Worm (Caenorhabditis elegans) whole organism, young adult: Measurements from ENCODE around the gene obr-1.
A peak's percentile ranks its signal among the peaks of the same experiment; 100 is the strongest.

Source experiments
- madf-8 ChIP-seq: fragments of 200-800 bp; sonication (Bioruptor generic); conservative IDR thresholded peaks from 2 replicates; pipeline ENCODE4 v1.3.6; 2022; ENCODE audit warnings: missing genetic modification reagents, missing genetic modification characterization, missing compliant biosample characterization
- pbrm-1 ChIP-seq: fragments of 200-800 bp; sonication (Bioruptor generic); IDR thresholded peaks from 2 replicates; pipeline ENCODE4 v1.3.6; 2022; ENCODE audit warnings: missing genetic modification reagents, missing genetic modification characterization, missing compliant biosample characterization
- snpc-4 ChIP-seq, 5 experiments: fragments of 150-350 bp in 1 of 5; sonication (generic microtip) in 4 of 5; optimal IDR thresholded peaks; 2 replicates each; lab custom pipeline; 2014 to 2018; ENCODE audit warnings: missing genetic modification characterization in 5 of 5, missing biosample characterization in 3 of 5, antibody characterized with exemption in 2 of 5, mild to moderate bottlenecking in 2 of 5, missing compliant biosample characterization in 2 of 5, missing genotype in 2 of 5, moderate library complexity in 2 of 5, missing genetic modification reagents in 1 of 5

DNA sequence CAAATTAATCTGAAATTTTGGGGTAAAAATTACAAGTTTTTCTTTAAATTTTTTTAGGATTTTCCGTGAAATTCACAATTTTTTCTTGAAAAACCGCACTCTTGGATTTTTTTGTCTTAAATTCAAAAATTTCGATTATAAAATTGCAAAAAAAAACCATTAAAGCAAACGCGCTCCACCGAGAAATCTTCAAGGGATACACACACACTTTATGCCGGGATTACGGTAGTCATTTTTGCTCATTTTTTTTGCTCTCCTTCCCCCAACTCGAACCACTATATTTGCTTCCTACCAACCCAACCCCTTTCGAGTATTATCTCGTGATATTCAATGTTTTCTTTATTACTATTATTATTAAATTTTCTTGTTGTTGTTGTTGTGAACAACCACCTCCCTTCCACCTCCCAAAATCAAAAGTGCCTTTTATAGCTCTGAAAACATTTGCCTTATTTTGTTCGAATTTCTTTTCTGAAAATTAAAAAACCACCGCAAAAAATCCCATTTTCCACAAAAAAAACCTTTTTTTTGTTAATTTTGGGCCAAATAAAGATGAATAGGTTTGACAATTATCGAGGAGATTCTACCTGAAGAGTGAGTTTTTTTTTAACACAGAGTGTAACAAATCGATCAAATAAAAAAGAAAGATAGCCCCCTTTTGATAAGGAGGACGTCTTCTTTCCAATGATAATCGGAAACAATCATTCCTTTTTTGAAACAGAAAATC, 18.8 kb downstream of the obr-1 start, which contains the start of gene Y47D3A.32:
- TF ChIP-seq madf-8 (GFP tag; lab: Robert Waterston, UW): no peak
- peak; percentile 33; the same call in 1 of the 2 replicates for TF ChIP-seq pbrm-1 (GFP tag; lab: Robert Waterston, UW)
- no peak for TF ChIP-seq snpc-4 (GFP tag; optimal IDR thresholded peaks at IDR 0.05; lab: Kevin White, UChicago)
- no peak for TF ChIP-seq snpc-4 (tag; optimal IDR thresholded peaks at IDR 0.05; lab: Kevin White, UChicago)
